Fruit fly (Drosophila melanogaster): ENCODE measurements around the gene CG11619.

CG11619 gene

dm6 chr3L:19033154-19033811, 45.2 kb upstream of the CG11619 start (continued):
- TF ChIP-seq unpg (GFP tag; optimal IDR thresholded peaks at IDR 0.05) (peak; percentile 74), vfl (GFP tag; optimal IDR thresholded peaks at IDR 0.05) (no peak), abd-A (tag; optimal IDR thresholded peaks at IDR 0.05) (no peak), nerfin-2 (GFP tag; IDR thresholded peaks at IDR 0.05; ENCODE audit: partially characterized antibody) (no peak), sqz (GFP tag; optimal IDR thresholded peaks at IDR 0.05) (peak; percentile 69), Gug (GFP tag; IDR thresholded peaks at IDR 0.05) (peak; percentile 33; the same call in 1 of the 4 replicates), ase (GFP tag; IDR thresholded peaks at IDR 0.05) (0 out of 3 replicates have a peak, but pooled peaks have one; percentile 5), CG8765 (GFP tag; IDR thresholded peaks at IDR 0.05) (peak; percentile 80; the same call in 1 of the 2 replicates), fd102C (GFP tag; optimal IDR thresholded peaks at IDR 0.05) (peak; percentile 87), HLHmδ (GFP tag; optimal IDR thresholded peaks at IDR 0.05) (no peak), CG11085 (GFP tag; IDR thresholded peaks at IDR 0.05) (no peak), z (GFP tag; IDR thresholded peaks at IDR 0.05) (no peak), oc (tag; optimal IDR thresholded peaks at IDR 0.05) (peak; percentile 46), vnd (GFP tag; IDR thresholded peaks at IDR 0.05; ENCODE audit: partially characterized antibody) (no peak), CG15269 (tag; optimal IDR thresholded peaks at IDR 0.05) (peak; percentile 43), fru (optimal IDR thresholded peaks at IDR 0.05) (no peak), pum (GFP tag; optimal IDR thresholded peaks at IDR 0.05) (peak; percentile 7), CG9727 (GFP tag; optimal IDR thresholded peaks at IDR 0.05) (peak; percentile 94), CG10274 (GFP tag; optimal IDR thresholded peaks at IDR 0.05) (peak; percentile 11), Ravus (GFP tag; IDR thresholded peaks at IDR 0.05) (no peak), cwo (GFP tag; optimal IDR thresholded peaks at IDR 0.05) (peak; percentile 10), h (optimal IDR thresholded peaks at IDR 0.05) (no peak), hkb (optimal IDR thresholded peaks at IDR 0.05) (no peak), hkb (GFP tag; IDR thresholded peaks at IDR 0.05) (peak; percentile 73), onecut (GFP tag; IDR thresholded peaks at IDR 0.05) (peak; percentile 72), pros (GFP tag; optimal IDR thresholded peaks at IDR 0.05) (peak; percentile 46), aop (GFP tag; IDR thresholded peaks at IDR 0.05) (no peak), ro (GFP tag; IDR thresholded peaks at IDR 0.05) (no peak), CG10565 (GFP tag; optimal IDR thresholded peaks at IDR 0.05) (no peak), CG3847 (GFP tag; IDR thresholded peaks at IDR 0.05) (0 out of 2 replicates have a peak, but pooled peaks have one; percentile 39), gcm2 (GFP tag; optimal IDR thresholded peaks at IDR 0.05) (no peak), CG6689 (GFP tag; IDR thresholded peaks at IDR 0.05) (peak; percentile 84), unc-4 (GFP tag; IDR thresholded peaks at IDR 0.05; ENCODE audit: partially characterized antibody) (no peak), chinmo (GFP tag; IDR thresholded peaks at IDR 0.05; ENCODE audit: partially characterized antibody) (no peak), CG7839 (tag; optimal IDR thresholded peaks at IDR 0.05) (peak; percentile 82), CG1832 (GFP tag; optimal IDR thresholded peaks at IDR 0.05) (no peak), eve (GFP tag; optimal IDR thresholded peaks at IDR 0.05) (no peak), en (GFP tag; optimal IDR thresholded peaks at IDR 0.05) (no peak), Spps (tag; optimal IDR thresholded peaks at IDR 0.05) (peak; percentile 87), schlank (tag; optimal IDR thresholded peaks at IDR 0.05) (no peak), Lhr (GFP tag; optimal IDR thresholded peaks at IDR 0.05) (peak; percentile 38), CG32767 (GFP tag; IDR thresholded peaks at IDR 0.05) (peak; percentile 51), dysf (GFP tag; IDR thresholded peaks at IDR 0.05) (peak; percentile 51; the same call in 1 of the 3 replicates), Hey (tag; optimal IDR thresholded peaks at IDR 0.05) (no peak), E2f1 (GFP tag; IDR thresholded peaks at IDR 0.05) (no peak), dati (GFP tag; IDR thresholded peaks at IDR 0.05) (no peak), Adf1 (GFP tag; IDR thresholded peaks at IDR 0.05) (no peak), B-H2 (GFP tag; optimal IDR thresholded peaks at IDR 0.05) (no peak), toy (GFP tag; IDR thresholded peaks at IDR 0.05) (no peak), Meics (GFP tag; optimal IDR thresholded peaks at IDR 0.05) (no peak), fd64A (GFP tag; optimal IDR thresholded peaks at IDR 0.05) (no peak)
